Worm (Caenorhabditis elegans): ENCODE data around the gene fem-2.

ce11 chrIII:612759-613158 lies 21.7 kb downstream of the fem-2 start:
- no peak for TF ChIP-seq pha-4 (tag; optimal IDR thresholded peaks at IDR 0.05)
- TF ChIP-seq che-1 (tag; optimal IDR thresholded peaks at IDR 0.05) = no peak
- TF ChIP-seq gmeb-2 (tag; optimal IDR thresholded peaks at IDR 0.05) = no peak
- TF ChIP-seq ceh-22 (tag; optimal IDR thresholded peaks at IDR 0.05) = no peak
- no peak for TF ChIP-seq fkh-6 (tag; optimal IDR thresholded peaks at IDR 0.05)
- no peak for TF ChIP-seq ceh-2 (tag; optimal IDR thresholded peaks at IDR 0.05)
- no peak for TF ChIP-seq ceh-19 (GFP tag; optimal IDR thresholded peaks at IDR 0.05)
- no peak for TF ChIP-seq fkh-10 (GFP tag; optimal IDR thresholded peaks at IDR 0.05)
- TF ChIP-seq unc-86 (tag; optimal IDR thresholded peaks at IDR 0.05) = no peak
- no peak for TF ChIP-seq pat-9 (tag; optimal IDR thresholded peaks at IDR 0.05)
- no peak for TF ChIP-seq sox-2 (GFP tag; IDR thresholded peaks at IDR 0.05)
- no peak for TF ChIP-seq K09A11.1 (tag; optimal IDR thresholded peaks at IDR 0.05; ENCODE audit: insufficient read depth)
- TF ChIP-seq ets-4 (tag; optimal IDR thresholded peaks at IDR 0.05) = no peak
